Worm (Caenorhabditis elegans): ENCODE results near the gene F53A3.1.

Gene F53A3.1

DNA sequence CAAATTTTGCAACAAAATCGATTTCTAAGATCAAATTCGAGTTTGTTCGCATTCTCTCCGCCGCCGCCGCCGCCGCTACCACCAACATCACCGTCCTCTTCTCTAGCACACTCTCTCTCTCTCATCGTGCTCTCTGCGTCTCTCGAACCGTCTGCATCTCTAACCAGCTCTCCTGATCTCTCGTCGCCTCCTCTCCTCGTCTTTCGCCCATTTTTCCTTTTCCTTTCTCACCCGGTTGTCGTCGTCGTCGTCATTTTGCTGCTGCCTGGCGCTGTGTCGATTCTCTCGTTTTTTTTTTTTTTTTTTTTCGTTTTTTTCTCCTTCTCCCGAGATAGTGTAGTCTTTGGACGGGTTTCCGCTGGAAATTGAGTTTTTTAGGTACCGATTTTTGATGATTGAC, 17.0 kb downstream of the F53A3.1 start (continued):
- TF ChIP-seq ceh-8 (GFP tag; optimal IDR thresholded peaks at IDR 0.05), result peak; percentile 91
- no peak for TF ChIP-seq nhr-28 (tag; optimal IDR thresholded peaks at IDR 0.05)
- TF ChIP-seq nhr-85 (tag), result peak; percentile 100
- TF ChIP-seq elt-2 (tag; optimal IDR thresholded peaks at IDR 0.05), result peak; percentile 71
- TF ChIP-seq rnt-1 (tag; optimal IDR thresholded peaks at IDR 0.05), result peak; percentile 97
- TF ChIP-seq C34B4.2 (tag; optimal IDR thresholded peaks at IDR 0.05), result no peak
- TF ChIP-seq pax-3 (tag; optimal IDR thresholded peaks at IDR 0.05), result peak; percentile 85
- TF ChIP-seq ces-1 (GFP tag; optimal IDR thresholded peaks at IDR 0.05), result no peak
- TF ChIP-seq mep-1 (tag; optimal IDR thresholded peaks at IDR 0.05), result peak; percentile 48
- TF ChIP-seq egl-13 (tag; optimal IDR thresholded peaks at IDR 0.05), result peak; percentile 87
- TF ChIP-seq unc-86 (tag; optimal IDR thresholded peaks at IDR 0.05), result peak; percentile 96
- TF ChIP-seq ets-5 (GFP tag; IDR thresholded peaks at IDR 0.05), result no peak
- TF ChIP-seq zip-4 (GFP tag; optimal IDR thresholded peaks at IDR 0.05), result peak; percentile 63
- no peak for TF ChIP-seq pqm-1 (tag; optimal IDR thresholded peaks at IDR 0.05)
- TF ChIP-seq nhr-47 (tag; optimal IDR thresholded peaks at IDR 0.05), result peak; percentile 98
- peak; percentile 70 for TF ChIP-seq ceh-88 (GFP tag; IDR thresholded peaks at IDR 0.05)
- no peak for TF ChIP-seq C16A3.4 (tag; optimal IDR thresholded peaks at IDR 0.05)
- TF ChIP-seq lir-3 (tag; optimal IDR thresholded peaks at IDR 0.05; ENCODE audit: poor library complexity), result no peak
- TF ChIP-seq isw-1 (GFP tag; IDR thresholded peaks at IDR 0.05), result peak; percentile 78
- TF ChIP-seq hlh-4 (tag; optimal IDR thresholded peaks at IDR 0.05), result no peak
- TF ChIP-seq lin-35 (GFP tag; optimal IDR thresholded peaks at IDR 0.05), result peak; percentile 70 to 85
- TF ChIP-seq nhr-237 (tag; optimal IDR thresholded peaks at IDR 0.05), result peak; percentile 48
- no peak for TF ChIP-seq ceh-63 (GFP tag; optimal IDR thresholded peaks at IDR 0.05)
- TF ChIP-seq fkh-10 (GFP tag; optimal IDR thresholded peaks at IDR 0.05), result peak; percentile 81
- peak; percentile 84 for TF ChIP-seq irx-1 (tag; optimal IDR thresholded peaks at IDR 0.05)
- TF ChIP-seq mdl-1 (tag; optimal IDR thresholded peaks at IDR 0.05), result peak in 1 of 2 experiments; percentile 95
- peak in 1 of 2 experiments; percentile 87 for TF ChIP-seq ztf-11 (tag; optimal IDR thresholded peaks at IDR 0.05)
- TF ChIP-seq ama-1 (optimal IDR thresholded peaks at IDR 0.05), result peak; percentile 55
- TF ChIP-seq dpl-1 (GFP tag; optimal IDR thresholded peaks at IDR 0.05), result peak; percentile 55 to 57 (median 55)
- peak; percentile 25 for TF ChIP-seq zag-1 (tag; optimal IDR thresholded peaks at IDR 0.05)
- TF ChIP-seq efl-3 (GFP tag; optimal IDR thresholded peaks at IDR 0.05), result peak; percentile 56
- TF ChIP-seq skn-1 (tag; optimal IDR thresholded peaks at IDR 0.05), result peak; percentile 96
- peak; percentile 99 for TF ChIP-seq nhr-71 (tag; optimal IDR thresholded peaks at IDR 0.05)
- peak; percentile 99 for TF ChIP-seq lin-14 (GFP tag; optimal IDR thresholded peaks at IDR 0.05)
- TF ChIP-seq aha-1 (tag; optimal IDR thresholded peaks at IDR 0.05), result peak; percentile 70
- TF ChIP-seq sptf-1 (tag; optimal IDR thresholded peaks at IDR 0.05), result no peak
- peak; percentile 86 for TF ChIP-seq fkh-8 (tag; optimal IDR thresholded peaks at IDR 0.05)
- no peak for TF ChIP-seq C04F5.9 (tag; optimal IDR thresholded peaks at IDR 0.05)
- TF ChIP-seq elt-3 (tag; optimal IDR thresholded peaks at IDR 0.05), result peak in 3 of 6 experiments; percentile 80 to 89 (median 88)
- peak; percentile 85 to 91 (median 87) for TF ChIP-seq ceh-82 (tag; optimal IDR thresholded peaks at IDR 0.05)
- peak; percentile 97 for TF ChIP-seq nhr-19 (GFP tag; conservative IDR thresholded peaks at IDR 0.05)
- 0 out of 2 replicates have a peak, but pooled peaks have one; percentile 56 for TF ChIP-seq mab-9 (GFP tag; IDR thresholded peaks at IDR 0.05)

DNA sequence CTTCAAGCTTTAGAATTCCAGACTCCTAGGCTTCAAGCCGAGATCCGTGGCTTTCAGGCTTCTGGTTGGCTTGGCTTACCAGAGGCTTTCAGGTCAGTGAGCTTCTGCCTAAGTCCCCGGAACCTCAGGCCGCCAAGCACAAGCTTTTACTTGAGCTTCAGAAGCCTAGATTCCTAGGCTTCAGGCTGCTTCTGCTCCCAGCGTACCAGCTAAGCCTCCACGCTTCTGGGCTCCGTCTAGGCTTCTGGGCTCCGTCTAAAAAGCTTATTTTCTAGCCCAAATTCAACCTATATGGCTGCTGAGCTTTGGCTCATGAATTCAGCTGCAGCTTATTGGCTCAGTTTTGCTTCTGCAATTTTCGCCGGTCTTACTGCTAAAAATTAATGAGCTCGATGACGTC, 17.7 kb downstream of the F53A3.1 start:
- TF ChIP-seq grh-1 (GFP tag; IDR thresholded peaks at IDR 0.05) (no peak), mdl-1 (tag; optimal IDR thresholded peaks at IDR 0.05) (no peak), nhr-47 (tag; optimal IDR thresholded peaks at IDR 0.05) (no peak), nhr-20 (tag; optimal IDR thresholded peaks at IDR 0.05) (no peak), aly-2 (tag; optimal IDR thresholded peaks at IDR 0.05) (no peak), xbp-1 (tag; optimal IDR thresholded peaks at IDR 0.05) (no peak), zip-4 (GFP tag; optimal IDR thresholded peaks at IDR 0.05) (no peak), ceh-90 (tag; optimal IDR thresholded peaks at IDR 0.05) (no peak), nhr-85 (tag) (no peak), lin-13 (GFP tag; optimal IDR thresholded peaks at IDR 0.05) (no peak), fos-1 (tag; optimal IDR thresholded peaks at IDR 0.05) (no peak), irx-1 (tag; optimal IDR thresholded peaks at IDR 0.05) (no peak), jun-1 (tag; optimal IDR thresholded peaks at IDR 0.05) (no peak), nhr-12 (tag; optimal IDR thresholded peaks at IDR 0.05) (no peak), alr-1 (tag; optimal IDR thresholded peaks at IDR 0.05; ENCODE audit: borderline replicate concordance) (no peak), efl-3 (GFP tag; optimal IDR thresholded peaks at IDR 0.05) (no peak), snpc-4 (tag; optimal IDR thresholded peaks at IDR 0.05) (no peak), Y116A8C.19 (tag; optimal IDR thresholded peaks at IDR 0.05; ENCODE audit: borderline replicate concordance) (no peak)
